Worm (Caenorhabditis elegans): Measurements from ENCODE around the gene srm-1.
"Not testable (repeated sequence)": the region's sequence is repeated elsewhere in the genome, so short reads cannot be mapped to it uniquely, and the experiment has no call there.

srm-1 gene

DNA sequence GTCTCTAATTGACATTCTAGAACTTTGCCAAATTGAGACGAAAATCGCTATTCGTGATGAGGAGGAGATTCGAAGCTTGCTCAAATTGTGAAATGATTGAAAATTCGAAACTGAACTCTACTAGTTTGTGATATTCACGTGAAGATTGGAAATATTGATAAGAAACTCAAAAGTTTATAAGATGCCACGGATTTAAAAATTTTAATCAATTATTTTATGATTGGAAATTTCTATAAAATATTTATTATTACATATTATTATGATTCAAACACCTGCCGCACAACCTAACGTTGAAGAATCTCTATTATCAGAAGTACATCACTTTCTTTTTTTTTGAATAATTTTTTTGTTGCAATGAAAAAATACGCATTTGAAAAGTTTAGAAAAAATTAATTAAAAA, 23.8 kb upstream of the srm-1 start, which contains the start of gene E03H12.7:
E03H12.7 (minus strand) TSS at position 101 of the 400 bp plus-strand sequence.
- no peak for TF ChIP-seq ref-1 (GFP tag; conservative IDR thresholded peaks at IDR 0.05)
- TF ChIP-seq tab-1 (GFP tag; IDR thresholded peaks at IDR 0.05): no peak
- TF ChIP-seq flt-1 (GFP tag; IDR thresholded peaks at IDR 0.05): no peak
- no peak for TF ChIP-seq med-1 (GFP tag; optimal IDR thresholded peaks at IDR 0.05; ENCODE audit: insufficient read depth)
- TF ChIP-seq cog-1 (tag; optimal IDR thresholded peaks at IDR 0.05): no peak
- TF ChIP-seq T22C8.4 (GFP tag; IDR thresholded peaks at IDR 0.05): no peak
- no peak for TF ChIP-seq ztf-23 (GFP tag; IDR thresholded peaks at IDR 0.05)
- no peak for TF ChIP-seq klf-2 (GFP tag; conservative IDR thresholded peaks at IDR 0.05)
- TF ChIP-seq ztf-29 (GFP tag; IDR thresholded peaks at IDR 0.05): no peak

DNA sequence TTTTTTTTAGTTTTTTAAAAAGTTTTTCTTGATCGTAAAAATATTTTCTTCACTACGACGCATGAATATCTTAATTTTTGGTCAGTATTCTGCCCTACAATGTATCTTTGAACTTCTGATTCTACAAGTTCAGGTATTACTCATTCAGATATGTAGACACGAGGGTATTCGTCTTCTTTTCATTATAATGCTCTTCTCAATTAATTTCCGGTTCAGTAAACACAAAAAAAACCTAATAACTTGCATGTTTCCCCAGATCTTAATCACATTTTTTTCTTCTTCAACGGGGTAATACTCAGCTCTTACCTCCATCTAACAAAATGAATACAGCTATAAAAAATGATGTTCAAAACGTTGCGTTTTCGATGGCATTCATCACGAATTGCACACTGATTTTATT, 20.3 kb upstream of the srm-1 start, which contains the start of gene str-162:
str-162 (plus strand) TSS at position 301 of the 400 bp plus-strand sequence.
- TF ChIP-seq med-1 (GFP tag; optimal IDR thresholded peaks at IDR 0.05; ENCODE audit: insufficient read depth): no peak
- no peak for TF ChIP-seq cog-1 (tag; optimal IDR thresholded peaks at IDR 0.05)
- TF ChIP-seq T22C8.4 (GFP tag; IDR thresholded peaks at IDR 0.05): no peak
- TF ChIP-seq ztf-29 (GFP tag; IDR thresholded peaks at IDR 0.05): no peak
- TF ChIP-seq ztf-23 (GFP tag; IDR thresholded peaks at IDR 0.05): no peak
- TF ChIP-seq ref-1 (GFP tag; conservative IDR thresholded peaks at IDR 0.05): no peak
- TF ChIP-seq flt-1 (GFP tag; IDR thresholded peaks at IDR 0.05): no peak

DNA sequence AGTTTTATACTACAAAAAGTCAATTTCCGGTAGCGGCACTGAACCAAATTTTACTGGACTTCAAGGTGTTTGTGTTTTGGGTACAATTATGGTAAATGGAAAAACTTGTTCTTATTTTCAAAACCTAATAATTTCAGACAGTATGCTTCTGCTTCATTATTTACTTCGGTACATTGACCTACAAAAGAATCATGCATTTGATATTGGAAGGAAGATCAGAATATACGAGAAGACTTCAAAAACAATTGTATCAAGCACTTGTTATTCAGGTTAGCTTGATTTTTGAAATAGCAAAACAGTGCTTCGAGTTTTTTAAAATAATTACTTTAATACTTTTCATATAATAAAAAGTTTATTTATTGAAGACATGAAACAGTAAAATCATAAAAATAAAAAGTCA, 19.2 kb upstream of the srm-1 start:
- no peak for TF ChIP-seq klf-2 (GFP tag; conservative IDR thresholded peaks at IDR 0.05)
- TF ChIP-seq ref-1 (GFP tag; conservative IDR thresholded peaks at IDR 0.05): no peak
- no peak for TF ChIP-seq med-1 (GFP tag; optimal IDR thresholded peaks at IDR 0.05; ENCODE audit: insufficient read depth)
- no peak for TF ChIP-seq ztf-29 (GFP tag; IDR thresholded peaks at IDR 0.05)
- TF ChIP-seq cog-1 (tag; optimal IDR thresholded peaks at IDR 0.05): no peak
- no peak for TF ChIP-seq ztf-23 (GFP tag; IDR thresholded peaks at IDR 0.05)
- TF ChIP-seq tab-1 (GFP tag; IDR thresholded peaks at IDR 0.05): no peak
- TF ChIP-seq flt-1 (GFP tag; IDR thresholded peaks at IDR 0.05): no peak

DNA sequence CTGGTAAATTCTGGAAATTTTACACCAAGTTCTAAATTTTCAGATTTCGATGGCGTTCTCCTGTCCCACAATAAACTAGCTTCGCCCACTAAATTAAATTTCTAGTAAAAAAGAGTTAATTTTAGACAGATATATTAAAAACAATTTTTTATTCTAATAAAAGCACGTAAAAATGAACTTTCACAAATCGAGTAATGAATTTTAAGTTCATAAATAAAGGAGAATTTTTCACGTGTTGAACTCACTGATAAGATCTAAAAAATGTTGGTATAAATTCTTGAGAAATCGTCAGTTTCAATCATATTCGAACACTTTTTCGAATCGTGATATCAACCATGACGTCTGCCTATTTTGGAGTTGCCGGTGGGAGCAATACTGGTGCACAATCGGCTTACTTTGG, 16.5 kb upstream of the srm-1 start, which contains the start of gene ssq-2:
ssq-2 (plus strand) TSS at position 301 of the 400 bp plus-strand sequence.
- TF ChIP-seq klf-2 (GFP tag; conservative IDR thresholded peaks at IDR 0.05) (no peak), flt-1 (GFP tag; IDR thresholded peaks at IDR 0.05) (no peak)

DNA sequence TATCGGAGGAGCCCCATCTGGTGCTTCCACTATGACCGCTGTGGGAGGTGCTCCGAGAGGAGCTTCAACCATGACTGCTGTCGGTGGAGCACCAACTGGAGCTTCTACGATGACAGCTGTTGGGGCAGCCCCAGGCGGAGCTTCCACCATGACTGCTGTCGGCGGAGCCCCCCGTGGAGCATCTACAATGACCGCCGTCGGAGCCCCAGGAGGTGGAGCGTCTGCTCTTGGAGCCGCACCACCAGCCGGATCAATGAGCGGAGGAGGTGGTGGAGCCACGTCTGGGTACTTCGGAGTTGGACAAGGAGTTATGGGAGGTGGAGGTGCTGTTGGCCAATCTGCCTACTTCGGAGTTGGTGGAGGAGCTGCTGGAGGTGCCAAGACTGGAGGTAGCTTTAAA, 15.4 kb upstream of the srm-1 start:
- no peak for TF ChIP-seq T22C8.4 (GFP tag; IDR thresholded peaks at IDR 0.05)

DNA sequence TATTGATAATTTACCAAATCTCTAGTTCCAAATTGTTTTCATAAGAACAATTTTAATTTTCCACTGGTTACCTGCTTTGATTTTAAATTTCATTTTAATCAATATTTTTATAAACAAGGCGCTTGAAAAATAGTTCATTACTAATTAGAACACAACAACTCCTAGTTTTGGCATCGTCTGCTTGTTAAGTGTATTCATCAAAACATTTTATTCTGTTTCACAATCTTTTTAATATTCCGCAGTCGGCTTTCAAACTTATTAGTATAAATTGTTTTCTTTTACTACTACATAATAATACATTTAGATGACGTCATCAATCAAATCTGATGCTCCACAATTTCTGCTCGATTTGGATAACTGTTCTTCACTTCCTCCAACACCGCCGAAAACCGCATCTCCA, 9.9 kb upstream of the srm-1 start, which contains the start of gene pes-1:
pes-1 (plus strand) TSS at position 301 of the 400 bp plus-strand sequence.
- TF ChIP-seq med-1 (GFP tag; optimal IDR thresholded peaks at IDR 0.05; ENCODE audit: insufficient read depth): no peak
- no peak for TF ChIP-seq ztf-23 (GFP tag; IDR thresholded peaks at IDR 0.05)
- no peak for TF ChIP-seq flt-1 (GFP tag; IDR thresholded peaks at IDR 0.05)
- no peak for TF ChIP-seq T22C8.4 (GFP tag; IDR thresholded peaks at IDR 0.05)
- TF ChIP-seq ztf-29 (GFP tag; IDR thresholded peaks at IDR 0.05): no peak
- TF ChIP-seq klf-2 (GFP tag; conservative IDR thresholded peaks at IDR 0.05): no peak
- TF ChIP-seq cog-1 (tag; optimal IDR thresholded peaks at IDR 0.05): no peak
- no peak for TF ChIP-seq ref-1 (GFP tag; conservative IDR thresholded peaks at IDR 0.05)
- TF ChIP-seq tab-1 (GFP tag; IDR thresholded peaks at IDR 0.05): no peak

DNA sequence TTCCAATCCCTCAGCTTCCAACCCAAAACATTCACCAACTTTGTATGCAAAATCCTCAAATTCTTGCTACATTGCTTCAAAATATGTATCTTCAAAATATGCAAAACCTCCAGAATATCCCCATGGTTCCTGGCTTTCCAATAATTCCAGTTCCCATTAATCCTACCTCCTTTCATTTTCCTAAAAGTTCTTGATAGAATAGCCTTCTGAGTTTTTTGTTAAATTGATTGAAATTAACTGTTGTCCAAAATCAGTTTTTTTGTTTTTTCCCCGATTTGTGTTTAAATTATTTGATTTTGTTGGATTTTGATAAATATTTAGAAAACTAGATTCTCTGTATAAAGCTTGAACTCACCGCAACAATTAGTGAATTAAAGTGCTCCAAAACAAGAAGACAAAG, 7.2 kb upstream of the srm-1 start:
- TF ChIP-seq klf-2 (GFP tag; conservative IDR thresholded peaks at IDR 0.05): no peak
- TF ChIP-seq ref-1 (GFP tag; conservative IDR thresholded peaks at IDR 0.05): no peak
- no peak for TF ChIP-seq flt-1 (GFP tag; IDR thresholded peaks at IDR 0.05)
- no peak for TF ChIP-seq tab-1 (GFP tag; IDR thresholded peaks at IDR 0.05)
- TF ChIP-seq T22C8.4 (GFP tag; IDR thresholded peaks at IDR 0.05): no peak
- TF ChIP-seq ztf-23 (GFP tag; IDR thresholded peaks at IDR 0.05): no peak
- TF ChIP-seq med-1 (GFP tag; optimal IDR thresholded peaks at IDR 0.05; ENCODE audit: insufficient read depth): no peak
- TF ChIP-seq cog-1 (tag; optimal IDR thresholded peaks at IDR 0.05): no peak
- TF ChIP-seq ztf-29 (GFP tag; IDR thresholded peaks at IDR 0.05): no peak

DNA sequence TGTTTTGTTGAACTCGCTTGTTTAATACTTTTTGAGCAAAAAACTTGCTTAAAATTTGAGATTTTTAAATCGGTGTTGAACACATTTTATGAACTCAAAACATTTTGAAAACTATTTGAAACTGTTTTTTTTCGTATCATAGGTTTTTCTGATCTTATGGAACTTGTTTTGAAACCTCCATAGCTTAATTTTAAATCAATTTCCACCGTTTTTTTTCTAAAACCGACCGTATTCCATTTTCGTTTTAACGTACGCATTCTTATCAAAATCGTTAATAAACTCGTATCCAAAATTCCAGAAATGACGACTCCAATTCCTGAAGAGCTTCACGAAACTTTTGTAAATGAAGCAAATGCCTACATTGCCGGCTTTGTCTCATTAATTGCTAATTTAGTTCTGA, 4.0 kb upstream of the srm-1 start, which contains the start of gene srm-2:
srm-2 (plus strand) TSS at position 301 of the 400 bp plus-strand sequence.
- no peak for TF ChIP-seq cog-1 (tag; optimal IDR thresholded peaks at IDR 0.05)

DNA sequence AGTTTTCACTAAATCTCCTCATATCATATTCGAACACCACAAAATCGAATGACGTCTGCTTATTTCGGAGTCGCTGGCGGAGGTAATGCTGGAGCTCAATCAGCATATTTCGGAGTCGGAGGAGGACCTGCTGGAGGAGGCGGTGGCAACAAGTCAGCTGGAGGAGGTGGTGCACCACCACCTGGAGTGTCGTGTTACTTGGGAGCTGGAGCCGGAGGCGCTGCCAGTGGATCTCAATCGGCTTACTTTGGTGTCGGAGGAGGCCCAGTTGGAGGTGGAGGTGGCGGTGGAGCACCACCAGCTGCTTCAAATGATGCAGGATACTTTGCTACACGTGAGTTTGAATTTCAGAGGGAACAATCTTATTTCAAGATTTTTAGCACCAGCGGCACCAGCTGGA, 4.1 kb downstream of the srm-1 start, which contains the start of gene ssq-4:
ssq-4 (plus strand) TSS at position 19 of the 400 bp plus-strand sequence.
- TF ChIP-seq flt-1, tab-1, ztf-23 (GFP tag; IDR thresholded peaks at IDR 0.05): not testable (repeated sequence)

DNA sequence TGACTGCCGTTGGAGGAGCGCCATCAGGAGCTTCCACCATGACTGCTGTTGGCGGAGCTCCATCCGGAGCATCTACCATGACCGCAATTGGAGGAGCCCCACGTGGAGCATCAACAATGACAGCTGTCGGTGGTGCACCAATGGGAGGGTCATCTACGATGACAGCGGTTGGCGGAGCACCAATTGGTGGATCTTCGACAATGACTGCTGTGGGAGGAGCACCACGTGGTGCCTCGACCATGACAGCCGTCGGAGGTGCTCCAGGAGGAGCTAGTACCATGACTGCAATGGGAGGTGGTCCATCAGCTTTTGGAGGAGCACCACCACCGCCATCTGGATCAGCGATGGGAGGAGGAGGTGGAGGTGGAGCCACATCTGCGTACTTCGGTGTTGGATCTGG, 4.7 kb downstream of the srm-1 start, which contains the start of gene T28H11.7:
T28H11.7 (minus strand) TSS at position 101 of the 400 bp plus-strand sequence.
- 0 out of 2 replicates have a peak, but pooled peaks have one; percentile 9 for TF ChIP-seq tab-1 (GFP tag; IDR thresholded peaks at IDR 0.05)

DNA sequence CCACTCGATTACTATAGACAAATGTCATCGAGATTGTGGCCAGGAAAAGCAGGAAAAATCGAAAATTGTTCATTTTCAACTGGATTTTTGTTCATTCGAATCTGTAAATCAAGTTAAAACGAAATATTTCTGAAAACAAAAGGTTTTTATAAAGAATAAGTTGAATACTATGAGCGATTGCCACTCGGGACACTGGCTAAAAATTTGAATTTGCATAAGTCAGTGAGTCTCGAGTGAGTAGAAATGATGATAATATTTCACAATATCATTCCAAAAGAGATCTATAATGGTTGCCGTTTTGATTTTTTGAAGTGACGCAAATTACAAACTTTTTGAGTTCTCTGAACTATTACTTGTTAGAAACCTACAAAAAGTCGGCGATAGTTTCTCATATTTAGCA, 8.2 kb downstream of the srm-1 start, which contains the start of gene T28H11.8:
T28H11.8 (minus strand) TSS at position 101 of the 400 bp plus-strand sequence.
- TF ChIP-seq ztf-23 (GFP tag; IDR thresholded peaks at IDR 0.05) (no peak), cog-1 (tag; optimal IDR thresholded peaks at IDR 0.05) (no peak), flt-1 (GFP tag; IDR thresholded peaks at IDR 0.05) (no peak), klf-2 (GFP tag; conservative IDR thresholded peaks at IDR 0.05) (no peak), T22C8.4 (GFP tag; IDR thresholded peaks at IDR 0.05) (no peak), tab-1 (GFP tag; IDR thresholded peaks at IDR 0.05) (no peak), med-1 (GFP tag; optimal IDR thresholded peaks at IDR 0.05; ENCODE audit: insufficient read depth) (no peak), ztf-29 (GFP tag; IDR thresholded peaks at IDR 0.05) (no peak), ref-1 (GFP tag; conservative IDR thresholded peaks at IDR 0.05) (no peak)

Data from whole organism, midembryonic.